Fruit fly (Drosophila melanogaster): ENCODE data around the gene CG2218.

CG2218 gene

dm6 chr3R:30387515-30388178, 40.4 kb downstream of the CG2218 start, which contains the start of the genes Fer2LCH and Fer1HCH (continued):
- TF ChIP-seq pfk (GFP tag; optimal IDR thresholded peaks at IDR 0.05) (no peak), CG6689 (GFP tag; IDR thresholded peaks at IDR 0.05) (no peak), klu (GFP tag; IDR thresholded peaks at IDR 0.05) (no peak), crol (GFP tag; IDR thresholded peaks at IDR 0.05) (no peak), bsh (GFP tag; optimal IDR thresholded peaks at IDR 0.05) (no peak), jigr1 (GFP tag; IDR thresholded peaks at IDR 0.05) (no peak), Nf-YA (GFP tag; IDR thresholded peaks at IDR 0.05) (no peak), Deaf1 (tag; optimal IDR thresholded peaks at IDR 0.05) (peak; percentile 28), slou (GFP tag; optimal IDR thresholded peaks at IDR 0.05) (no peak), CG5180 (GFP tag; optimal IDR thresholded peaks at IDR 0.05) (no peak), h (optimal IDR thresholded peaks at IDR 0.05) (no peak), cad (GFP tag; optimal IDR thresholded peaks at IDR 0.05) (no peak), gem (tag; optimal IDR thresholded peaks at IDR 0.05) (no peak), lbe (GFP tag; optimal IDR thresholded peaks at IDR 0.05) (no peak), Xrp1 (GFP tag; IDR thresholded peaks at IDR 0.05) (no peak), ci (GFP tag; IDR thresholded peaks at IDR 0.05) (peak; percentile 41; the same call in 1 of the 3 replicates), sisA (GFP tag; IDR thresholded peaks at IDR 0.05) (no peak), Six4 (GFP tag; optimal IDR thresholded peaks at IDR 0.05) (no peak), ewg (GFP tag; optimal IDR thresholded peaks at IDR 0.05) (no peak), Adf1 (GFP tag; IDR thresholded peaks at IDR 0.05) (no peak; the same call in 1 of the 2 replicates), Chrac-16 (GFP tag; optimal IDR thresholded peaks at IDR 0.05) (no peak), CG42726 (GFP tag; IDR thresholded peaks at IDR 0.05; ENCODE audit: partially characterized antibody) (0 out of 2 replicates have a peak, but pooled peaks have one; percentile 11), Oaz (GFP tag; IDR thresholded peaks at IDR 0.05) (no peak), CG18764 (GFP tag; optimal IDR thresholded peaks at IDR 0.05) (no peak), phol (tag; optimal IDR thresholded peaks at IDR 0.05) (peak; percentile 90), prd (optimal IDR thresholded peaks at IDR 0.05) (no peak), prd (GFP tag; IDR thresholded peaks at IDR 0.05) (no peak), CG30431 (GFP tag; optimal IDR thresholded peaks at IDR 0.05) (no peak), MTF-1 (GFP tag; optimal IDR thresholded peaks at IDR 0.05; ENCODE audit: borderline replicate concordance) (peak; percentile 96), CG12219 (GFP tag; optimal IDR thresholded peaks at IDR 0.05) (no peak), slp2 (GFP tag; optimal IDR thresholded peaks at IDR 0.05) (no peak), cg (GFP tag; optimal IDR thresholded peaks at IDR 0.05) (peak; percentile 84), Jarid2 (GFP tag; optimal IDR thresholded peaks at IDR 0.05) (peak; percentile 70), wdn (GFP tag; IDR thresholded peaks at IDR 0.05) (no peak), chinmo (GFP tag; IDR thresholded peaks at IDR 0.05; ENCODE audit: partially characterized antibody) (peak; percentile 90; the same call in 3 of the 4 replicates), CG13296 (GFP tag; optimal IDR thresholded peaks at IDR 0.05) (no peak), CG30403 (GFP tag; optimal IDR thresholded peaks at IDR 0.05) (no peak), HHEX (GFP tag; optimal IDR thresholded peaks at IDR 0.05) (no peak), CG1233 (GFP tag; optimal IDR thresholded peaks at IDR 0.05) (no peak), CG8359 (GFP tag; optimal IDR thresholded peaks at IDR 0.05; ENCODE audit: borderline replicate concordance) (no peak), Med (GFP tag) (peak; percentile 11), sug (tag; optimal IDR thresholded peaks at IDR 0.05) (no peak), gro (GFP tag; optimal IDR thresholded peaks at IDR 0.05) (no peak), Trl (optimal IDR thresholded peaks at IDR 0.05) (peak; percentile 76 to 80), Trl (GFP tag; optimal IDR thresholded peaks at IDR 0.05) (no peak), HmgD (GFP tag; optimal IDR thresholded peaks at IDR 0.05) (no peak), CG16815 (GFP tag; optimal IDR thresholded peaks at IDR 0.05) (no peak), bbx (GFP tag; IDR thresholded peaks at IDR 0.05; ENCODE audit: partially characterized antibody) (0 out of 2 replicates have a peak, but pooled peaks have one; percentile 45), CG12769 (tag; optimal IDR thresholded peaks at IDR 0.05) (peak; percentile 10), mirr (GFP tag; optimal IDR thresholded peaks at IDR 0.05) (no peak), CG11723 (GFP tag; optimal IDR thresholded peaks at IDR 0.05) (no peak)
